Worm (Caenorhabditis elegans) whole organism, late embryonic: ENCODE results near the gene bre-3.
A peak's percentile ranks its signal among the peaks of the same experiment; 100 is the strongest.

Experiments used
- F13H6.1 ChIP-seq: sonication (generic microtip); optimal IDR thresholded peaks from 2 replicates; lab custom pipeline; 2016; ENCODE audit warnings: missing genetic modification characterization, missing compliant biosample characterization
- K09A11.1 ChIP-seq: sonication (generic microtip); optimal IDR thresholded peaks from 2 replicates; lab custom pipeline; 2017; ENCODE audit warnings: antibody characterized with exemption, mild to moderate bottlenecking, missing genetic modification characterization, missing compliant biosample characterization; ENCODE audit not compliant: insufficient read depth
- T23F11.4 ChIP-seq: fragments of 200-800 bp; sonication (Bioruptor generic); optimal IDR thresholded peaks from 2 replicates; lab custom pipeline; 2018; ENCODE audit warnings: mild to moderate bottlenecking, missing genetic modification characterization, missing compliant biosample characterization
- ahr-1 ChIP-seq: sonication (generic microtip); optimal IDR thresholded peaks from 2 replicates; lab custom pipeline; 2016; ENCODE audit warnings: missing genetic modification characterization, missing compliant biosample characterization
- ama-1 ChIP-seq: fragments of 150-350 bp; optimal IDR thresholded peaks from 2 replicates; lab custom pipeline; 2014
- ceh-19 ChIP-seq: fragments of 200-800 bp; sonication (Bioruptor generic); optimal IDR thresholded peaks from 2 replicates; lab custom pipeline; 2018; ENCODE audit warnings: mild to moderate bottlenecking, missing genetic modification characterization, missing compliant biosample characterization
- ceh-2 ChIP-seq: sonication (generic microtip); optimal IDR thresholded peaks from 2 replicates; lab custom pipeline; 2016; ENCODE audit warnings: missing genotype, missing genetic modification characterization, missing compliant biosample characterization
- ceh-9 ChIP-seq: sonication (generic microtip); optimal IDR thresholded peaks from 2 replicates; lab custom pipeline; 2016; ENCODE audit warnings: mild to moderate bottlenecking, missing genetic modification characterization, inconsistent platforms, missing compliant biosample characterization
- che-1 ChIP-seq: sonication (generic microtip); optimal IDR thresholded peaks from 2 replicates; lab custom pipeline; 2016; ENCODE audit warnings: mild to moderate bottlenecking, missing genetic modification characterization, missing compliant biosample characterization
- dmd-4 ChIP-seq: sonication (generic microtip); optimal IDR thresholded peaks from 2 replicates; lab custom pipeline; 2016; ENCODE audit warnings: borderline replicate concordance, missing genetic modification characterization, missing compliant biosample characterization
- dve-1 ChIP-seq: sonication (generic microtip); optimal IDR thresholded peaks from 2 replicates; lab custom pipeline; 2017; ENCODE audit warnings: antibody characterized with exemption, mild to moderate bottlenecking, missing genetic modification characterization, missing compliant biosample characterization
- elt-4 ChIP-seq: sonication (generic microtip); optimal IDR thresholded peaks from 2 replicates; lab custom pipeline; 2016; ENCODE audit warnings: missing genetic modification characterization, missing compliant biosample characterization
- ets-4 ChIP-seq: sonication (generic microtip); optimal IDR thresholded peaks from 2 replicates; lab custom pipeline; 2016; ENCODE audit warnings: missing genetic modification characterization, missing compliant biosample characterization
- fax-1 ChIP-seq: sonication (generic microtip); optimal IDR thresholded peaks from 2 replicates; lab custom pipeline; 2016; ENCODE audit warnings: missing genotype, missing genetic modification characterization, missing compliant biosample characterization
- fkh-10 ChIP-seq: fragments of 150-350 bp; optimal IDR thresholded peaks from 2 replicates; lab custom pipeline; 2014; ENCODE audit warnings: missing biosample characterization, missing genetic modification reagents, missing genetic modification characterization
- hlh-30 ChIP-seq: sonication (generic microtip); optimal IDR thresholded peaks from 2 replicates; lab custom pipeline; 2017; ENCODE audit warnings: antibody characterized with exemption, missing genetic modification characterization, missing compliant biosample characterization; ENCODE audit not compliant: insufficient read depth
- hlh-6 ChIP-seq: sonication (generic microtip); optimal IDR thresholded peaks from 2 replicates; lab custom pipeline; 2016; ENCODE audit warnings: missing genotype, missing genetic modification characterization, missing compliant biosample characterization
- lim-6 ChIP-seq: sonication (generic microtip); optimal IDR thresholded peaks from 2 replicates; lab custom pipeline; 2016; ENCODE audit warnings: missing genetic modification characterization, missing compliant biosample characterization
- lin-11 ChIP-seq: fragments of 200-800 bp; sonication (Bioruptor generic); optimal IDR thresholded peaks from 2 replicates; lab custom pipeline; 2018; ENCODE audit warnings: mild to moderate bottlenecking, missing genetic modification characterization, missing compliant biosample characterization
- madf-2 ChIP-seq: sonication (generic microtip); optimal IDR thresholded peaks from 2 replicates; lab custom pipeline; 2017; ENCODE audit warnings: missing genetic modification characterization, missing compliant biosample characterization
- mec-3 ChIP-seq: sonication (generic microtip); optimal IDR thresholded peaks from 2 replicates; lab custom pipeline; 2016; ENCODE audit warnings: borderline replicate concordance, missing genetic modification characterization, missing compliant biosample characterization
- nfya-1 ChIP-seq: sonication (generic microtip); optimal IDR thresholded peaks from 2 replicates; lab custom pipeline; 2017; ENCODE audit warnings: missing genetic modification characterization, mild to moderate bottlenecking, missing compliant biosample characterization, antibody characterized with exemption, moderate library complexity
- nhr-11 ChIP-seq: fragments of 150-350 bp; optimal IDR thresholded peaks from 2 replicates; lab custom pipeline; 2014; ENCODE audit warnings: missing biosample characterization, missing genetic modification characterization
- npax-4 ChIP-seq: sonication (generic microtip); optimal IDR thresholded peaks from 2 replicates; lab custom pipeline; 2016; ENCODE audit warnings: missing genetic modification characterization, missing compliant biosample characterization
- pha-2 ChIP-seq: sonication (generic microtip); optimal IDR thresholded peaks from 2 replicates; lab custom pipeline; 2017; ENCODE audit warnings: mild to moderate bottlenecking, missing genetic modification characterization, missing compliant biosample characterization
- pha-4 ChIP-seq: fragments of 150-350 bp; optimal IDR thresholded peaks from 2 replicates; lab custom pipeline; 2018; ENCODE audit warnings: missing biosample characterization, missing genetic modification reagents, missing genetic modification characterization
- pqm-1 ChIP-seq: sonication (generic microtip); optimal IDR thresholded peaks from 2 replicates; lab custom pipeline; 2016; ENCODE audit warnings: missing genetic modification characterization, missing compliant biosample characterization
- ref-2 ChIP-seq: sonication (generic microtip); optimal IDR thresholded peaks from 2 replicates; lab custom pipeline; 2016; ENCODE audit warnings: missing genetic modification characterization, missing compliant biosample characterization
- tbx-2 ChIP-seq: sonication (generic microtip); optimal IDR thresholded peaks from 2 replicates; lab custom pipeline; 2016; ENCODE audit warnings: missing genetic modification characterization, missing compliant biosample characterization
- tbx-7 ChIP-seq: sonication (generic microtip); optimal IDR thresholded peaks from 2 replicates; lab custom pipeline; 2016; ENCODE audit warnings: missing genotype, missing genetic modification characterization, missing compliant biosample characterization
- ttx-3 ChIP-seq: sonication (generic microtip); optimal IDR thresholded peaks from 2 replicates; lab custom pipeline; 2016; ENCODE audit warnings: missing genetic modification reagents, missing genetic modification characterization, missing compliant biosample characterization
- unc-55 ChIP-seq: sonication (generic microtip); optimal IDR thresholded peaks from 2 replicates; lab custom pipeline; 2017; ENCODE audit warnings: missing biosample characterization, missing genetic modification reagents, missing genetic modification characterization
- unc-86 ChIP-seq: sonication (generic microtip); optimal IDR thresholded peaks from 2 replicates; lab custom pipeline; 2016; ENCODE audit warnings: missing genetic modification characterization, missing compliant biosample characterization
- ztf-16 ChIP-seq: sonication (generic microtip); optimal IDR thresholded peaks from 2 replicates; lab custom pipeline; 2017; ENCODE audit warnings: missing genetic modification characterization, missing compliant biosample characterization

The bre-3 gene

ce11 chrIII:9465424-9465823, 19.8 kb downstream of the bre-3 start, which contains the start of gene B0464.9 (continued):
- TF ChIP-seq K09A11.1 (tag; lab: Kevin White, UChicago) = no peak
- TF ChIP-seq npax-4 (tag; lab: Kevin White, UChicago) = no peak
- TF ChIP-seq F13H6.1 = no peak
- TF ChIP-seq dve-1 (tag; lab: Kevin White, UChicago) = no peak
- TF ChIP-seq unc-55 (GFP tag; lab: Kevin White, UChicago) = no peak
- TF ChIP-seq ceh-9 (tag; lab: Kevin White, UChicago) = no peak
- TF ChIP-seq nfya-1 = no peak
- TF ChIP-seq ahr-1 (tag; lab: Kevin White, UChicago) = no peak
- peak; percentile 63 for TF ChIP-seq tbx-7
- no peak for TF ChIP-seq T23F11.4 (GFP tag; lab: Kevin White, UChicago)
- TF ChIP-seq lin-11 = no peak
- TF ChIP-seq ref-2 (tag; lab: Kevin White, UChicago) = peak; percentile 37
- TF ChIP-seq tbx-2 (tag; lab: Kevin White, UChicago) = peak; percentile 81
- no peak for TF ChIP-seq mec-3 (tag; lab: Kevin White, UChicago)
- no peak for TF ChIP-seq ztf-16 (tag; lab: Kevin White, UChicago)
- no peak for TF ChIP-seq hlh-6 (tag; lab: Kevin White, UChicago)
- TF ChIP-seq fkh-10 (GFP tag; lab: Kevin White, UChicago) = no peak
- no peak for TF ChIP-seq dmd-4 (tag; lab: Kevin White, UChicago)
- TF ChIP-seq ttx-3 (tag; lab: Kevin White, UChicago) = peak; percentile 40
- peak; percentile 45 for TF ChIP-seq fax-1 (tag; lab: Kevin White, UChicago)
- no peak for TF ChIP-seq elt-4
- no peak for TF ChIP-seq ceh-19

DNA sequence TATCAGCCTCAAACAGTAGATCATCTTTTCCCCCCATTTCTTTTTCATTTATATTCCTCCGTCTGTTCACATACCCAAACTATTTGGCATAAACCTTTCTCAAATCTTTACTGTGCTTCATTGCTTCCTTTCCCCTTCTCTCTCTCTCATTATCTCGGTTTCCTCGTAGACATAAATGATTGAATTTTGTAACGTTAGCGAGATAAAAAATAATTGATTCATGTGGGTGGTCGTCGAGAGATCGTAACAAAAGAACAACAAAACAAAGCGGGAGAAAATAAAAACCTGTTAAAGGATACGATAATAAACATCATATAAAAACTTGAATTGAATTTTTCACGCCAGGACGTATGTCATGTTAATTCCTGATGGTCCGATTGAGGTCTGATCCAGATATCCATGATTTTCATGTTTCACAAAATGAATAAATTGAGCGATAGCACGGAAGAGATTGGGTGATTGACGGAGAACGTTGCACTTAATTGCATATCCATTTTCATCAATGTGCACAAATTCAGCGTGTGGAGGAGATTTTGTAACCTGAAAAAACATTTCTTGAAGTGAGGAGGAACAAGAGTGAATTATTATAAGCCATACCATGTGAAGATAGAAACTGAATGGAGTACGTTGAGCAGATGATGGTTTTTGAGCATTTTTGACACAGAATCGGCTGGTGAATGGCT, 22.3 kb downstream of the bre-3 start:
- TF ChIP-seq che-1 (peak; percentile 9), dmd-4 (tag; lab: Kevin White, UChicago) (no peak), ama-1 (lab: Kevin White, UChicago) (peak; percentile 50)

- TF ChIP-seq nhr-11 (tag; lab: Kevin White, UChicago) (no peak), madf-2 (tag; lab: Kevin White, UChicago) (no peak), unc-86 (tag; lab: Kevin White, UChicago) (no peak), hlh-30 (tag; lab: Kevin White, UChicago) (no peak), ets-4 (tag; lab: Kevin White, UChicago) (no peak), pha-2 (no peak), lim-6 (no peak), fkh-10 (GFP tag; lab: Kevin White, UChicago) (no peak), pqm-1 (tag; lab: Kevin White, UChicago) (no peak), pha-4 (tag; lab: Kevin White, UChicago) (no peak), dve-1 (tag; lab: Kevin White, UChicago) (no peak), ceh-2 (tag; lab: Kevin White, UChicago) (no peak), K09A11.1 (tag; lab: Kevin White, UChicago) (no peak)
These were observed 23.1 kb downstream of the bre-3 start for ce11 chrIII:9461894-9462784.
